Worm (Caenorhabditis elegans): ENCODE results near the gene sel-2.

sel-2 gene

ce11 chrIII:4649811-4650544 is 37.8 kb upstream of the sel-2 start, which contains the start of gene ppm-2 (continued):
- TF ChIP-seq mel-28 (tag; optimal IDR thresholded peaks at IDR 0.05; ENCODE audit: borderline replicate concordance) (no peak), atf-7 (tag; optimal IDR thresholded peaks at IDR 0.05) (peak; percentile 20), ZK185.1 (tag; optimal IDR thresholded peaks at IDR 0.05; ENCODE audit: poor library complexity, severe bottlenecking) (no peak), lag-1 (GFP tag; IDR thresholded peaks at IDR 0.05) (no peak), F57C9.4 (tag; optimal IDR thresholded peaks at IDR 0.05) (no peak), Y95B8A.8 (GFP tag; IDR thresholded peaks at IDR 0.05) (no peak), F39B2.1 (GFP tag; IDR thresholded peaks at IDR 0.05) (no peak), rcor-1 (GFP tag; IDR thresholded peaks at IDR 0.05) (peak; percentile 43; the same call in 1 of the 2 replicates), D2030.7 (GFP tag; IDR thresholded peaks at IDR 0.05) (peak; percentile 76), cebp-1 (GFP tag; IDR thresholded peaks at IDR 0.05) (no peak), cebp-1 (tag; optimal IDR thresholded peaks at IDR 0.05) (no peak), fkh-3 (tag; optimal IDR thresholded peaks at IDR 0.05) (no peak), lin-54 (GFP tag; optimal IDR thresholded peaks at IDR 0.05) (peak; percentile 1), snpc-4 (GFP tag; optimal IDR thresholded peaks at IDR 0.05) (no peak), snpc-4 (tag; optimal IDR thresholded peaks at IDR 0.05) (no peak), lin-35 (GFP tag; optimal IDR thresholded peaks at IDR 0.05) (no peak), hmg-1.2 (GFP tag; IDR thresholded peaks at IDR 0.05) (peak; percentile 17; the same call in 1 of the 2 replicates), ztf-26 (tag; optimal IDR thresholded peaks at IDR 0.05) (no peak), T26A5.8 (tag; optimal IDR thresholded peaks at IDR 0.05) (no peak), nhr-80 (tag; optimal IDR thresholded peaks at IDR 0.05) (peak; percentile 31), ekl-4 (GFP tag; IDR thresholded peaks at IDR 0.05) (0 out of 2 replicates have a peak, but pooled peaks have one; percentile 58), dpl-1 (GFP tag; optimal IDR thresholded peaks at IDR 0.05) (peak; percentile 38), egl-18 (GFP tag; IDR thresholded peaks at IDR 0.05) (no peak), unc-62 (GFP tag; optimal IDR thresholded peaks at IDR 0.05) (no peak), ccch-3 (GFP tag; optimal IDR thresholded peaks at IDR 0.05) (no peak), him-1 (tag; optimal IDR thresholded peaks at IDR 0.05) (peak; percentile 54), lir-1 (GFP tag; conservative IDR thresholded peaks at IDR 0.05) (no peak), hlh-12 (tag; optimal IDR thresholded peaks at IDR 0.05) (no peak), aptf-3 (GFP tag; IDR thresholded peaks at IDR 0.05) (no peak), nhr-90 (tag; optimal IDR thresholded peaks at IDR 0.05) (no peak), let-526 (GFP tag; IDR thresholded peaks at IDR 0.05) (0 out of 2 replicates have a peak, but pooled peaks have one; percentile 35), ztf-28 (GFP tag; IDR thresholded peaks at IDR 0.05) (no peak), sea-2 (GFP tag; IDR thresholded peaks at IDR 0.05) (no peak), bed-2 (GFP tag; IDR thresholded peaks at IDR 0.05) (no peak), F33H1.4 (GFP tag; IDR thresholded peaks at IDR 0.05) (peak; percentile 97), hsf-1 (GFP tag; IDR thresholded peaks at IDR 0.05) (no peak), F10E7.11 (tag; optimal IDR thresholded peaks at IDR 0.05) (no peak), madf-8 (GFP tag; conservative IDR thresholded peaks at IDR 0.05) (peak; percentile 100), hlh-26 (GFP tag; conservative IDR thresholded peaks at IDR 0.05) (no peak), tbp1 (GFP tag; optimal IDR thresholded peaks at IDR 0.05) (no peak), nhr-179 (tag; optimal IDR thresholded peaks at IDR 0.05) (no peak), C06A6.2 (GFP tag; conservative IDR thresholded peaks at IDR 0.05) (no peak), efl-1 (GFP tag; optimal IDR thresholded peaks at IDR 0.05) (peak; percentile 50), ztf-25 (GFP tag; IDR thresholded peaks at IDR 0.05) (no peak)
